Worm (Caenorhabditis elegans) whole organism, young adult: ENCODE measurements around the gene idpp-15.

Source experiments
- B0019.2 ChIP-seq: fragments of 200-800 bp; sonication (Bioruptor generic); conservative IDR thresholded peaks from 2 replicates; pipeline ENCODE4 v1.3.6; 2022; ENCODE audit warnings: missing genetic modification reagents, missing genetic modification characterization, missing compliant biosample characterization
- B0261.1 ChIP-seq: sonication (generic microtip); optimal IDR thresholded peaks from 2 replicates; lab custom pipeline; 2016; ENCODE audit warnings: mild to moderate bottlenecking, missing genetic modification characterization, moderate library complexity, missing compliant biosample characterization
- F23B12.7 ChIP-seq: sonication (generic microtip); optimal IDR thresholded peaks from 2 replicates; lab custom pipeline; 2017; ENCODE audit warnings: missing genetic modification characterization, mild to moderate bottlenecking, missing compliant biosample characterization, antibody characterized with exemption, moderate library complexity; ENCODE audit not compliant: insufficient read depth
- F37B4.10 ChIP-seq: fragments of 200-800 bp; sonication (Bioruptor generic); IDR thresholded peaks from 2 replicates; pipeline ENCODE4 v1.3.6; 2022; ENCODE audit warnings: missing genetic modification characterization, missing compliant biosample characterization
- F49E8.2 ChIP-seq: sonication (generic microtip); optimal IDR thresholded peaks from 3 replicates; lab custom pipeline; 2017; ENCODE audit warnings: missing genetic modification characterization, mild to moderate bottlenecking, missing compliant biosample characterization, antibody characterized with exemption, moderate library complexity; ENCODE audit not compliant: insufficient read depth
- K11D2.4 ChIP-seq: fragments of 200-800 bp; sonication (Bioruptor generic); IDR thresholded peaks from 2 replicates; pipeline ENCODE4 v1.3.6; 2022; ENCODE audit warnings: missing genetic modification reagents, missing genetic modification characterization, missing compliant biosample characterization
- T26A5.8 ChIP-seq: sonication (generic microtip); optimal IDR thresholded peaks from 2 replicates; lab custom pipeline; 2016; ENCODE audit warnings: missing genetic modification characterization, missing compliant biosample characterization
- Y53F4B.3 ChIP-seq: fragments of 200-800 bp; sonication (Bioruptor generic); IDR thresholded peaks from 2 replicates; pipeline ENCODE4 v1.3.6; 2022; ENCODE audit warnings: missing genetic modification reagents, missing genetic modification characterization, missing compliant biosample characterization
- aptf-3 ChIP-seq: fragments of 200-800 bp; sonication (Bioruptor generic); IDR thresholded peaks from 2 replicates; pipeline ENCODE4 v1.3.6; 2022; ENCODE audit warnings: missing genetic modification characterization, missing compliant biosample characterization
- athp-1 ChIP-seq: sonication (generic microtip); optimal IDR thresholded peaks from 2 replicates; lab custom pipeline; 2017; ENCODE audit warnings: mild to moderate bottlenecking, missing genetic modification characterization, missing compliant biosample characterization
- attf-3 ChIP-seq: fragments of 200-800 bp; sonication (Bioruptor generic); conservative IDR thresholded peaks from 2 replicates; pipeline ENCODE4 v1.3.6; 2022; ENCODE audit warnings: missing genetic modification reagents, missing genetic modification characterization, missing compliant biosample characterization
- bed-1 ChIP-seq: fragments of 200-800 bp; sonication (Bioruptor generic); IDR thresholded peaks from 2 replicates; pipeline ENCODE4 v1.3.6; 2022; ENCODE audit warnings: missing genetic modification reagents, missing genetic modification characterization, missing compliant biosample characterization
- bed-2 ChIP-seq: fragments of 200-800 bp; sonication (Bioruptor generic); IDR thresholded peaks from 2 replicates; pipeline ENCODE4 v1.3.6; 2022; ENCODE audit warnings: missing genetic modification reagents, missing genetic modification characterization, missing compliant biosample characterization
- ceh-100 ChIP-seq: fragments of 200-800 bp; sonication (Bioruptor generic); IDR thresholded peaks from 2 replicates; pipeline ENCODE4 v1.3.6; 2022; ENCODE audit warnings: missing genetic modification reagents, missing genetic modification characterization, missing compliant biosample characterization
- ceh-91 ChIP-seq: fragments of 200-800 bp; sonication (Bioruptor generic); IDR thresholded peaks from 2 replicates; pipeline ENCODE4 v1.3.6; 2022; ENCODE audit warnings: missing genetic modification reagents, missing genetic modification characterization, missing compliant biosample characterization
- die-1 ChIP-seq: sonication (generic microtip); optimal IDR thresholded peaks from 2 replicates; lab custom pipeline; 2016; ENCODE audit warnings: missing genotype, mild to moderate bottlenecking, missing genetic modification characterization, missing compliant biosample characterization
- dpl-1 ChIP-seq: fragments of 150-350 bp; optimal IDR thresholded peaks from 2 replicates; lab custom pipeline; 2014; ENCODE audit warnings: missing biosample characterization, missing genetic modification reagents, missing genetic modification characterization
- efl-1 ChIP-seq: fragments of 150-350 bp; optimal IDR thresholded peaks from 2 replicates; lab custom pipeline; 2014; ENCODE audit warnings: missing biosample characterization, missing genetic modification reagents, missing genetic modification characterization
- fkh-3 ChIP-seq: sonication (generic microtip); optimal IDR thresholded peaks from 2 replicates; lab custom pipeline; 2016; ENCODE audit warnings: mild to moderate bottlenecking, missing genetic modification characterization, missing compliant biosample characterization
- hrde-1 ChIP-seq: sonication (generic microtip); optimal IDR thresholded peaks from 2 replicates; lab custom pipeline; 2016; ENCODE audit warnings: missing genetic modification characterization, mild to moderate bottlenecking, missing compliant biosample characterization, moderate library complexity, missing genotype, missing genetic modification reagents, borderline replicate concordance
- hsf-1 ChIP-seq: fragments of 200-800 bp; sonication (Bioruptor generic); IDR thresholded peaks from 2 replicates; pipeline ENCODE4 v1.3.6; 2022; ENCODE audit warnings: missing genetic modification reagents, missing genetic modification characterization, missing compliant biosample characterization
- let-526 ChIP-seq: fragments of 200-800 bp; sonication (Bioruptor generic); IDR thresholded peaks from 2 replicates; pipeline ENCODE4 v1.3.6; 2022; ENCODE audit warnings: missing genetic modification reagents, missing genetic modification characterization, missing compliant biosample characterization
- let-607 ChIP-seq, 2 experiments: fragments of 200-800 bp in 1 of 2; sonication (Bioruptor generic) in 1 of 2; sonication (generic microtip) in 1 of 2; optimal IDR thresholded peaks; 2 replicates each; lab custom pipeline; 2016 to 2018; ENCODE audit warnings: mild to moderate bottlenecking in 2 of 2, missing compliant biosample characterization in 2 of 2, missing genetic modification characterization in 2 of 2, moderate library complexity in 2 of 2, missing genotype in 1 of 2
- lin-35 ChIP-seq, 3 experiments: fragments of 150-350 bp in 2 of 3; sonication (generic microtip) in 1 of 3; optimal IDR thresholded peaks; 2 replicates each; lab custom pipeline; 2014 to 2018; ENCODE audit warnings: missing biosample characterization in 3 of 3, missing genetic modification characterization in 3 of 3, missing genetic modification reagents in 3 of 3
- lir-1 ChIP-seq: fragments of 200-800 bp; sonication (Bioruptor generic); conservative IDR thresholded peaks from 2 replicates; pipeline ENCODE4 v1.3.6; 2022; ENCODE audit warnings: missing genetic modification reagents, missing genetic modification characterization, missing compliant biosample characterization
- madf-10 ChIP-seq: sonication (generic microtip); optimal IDR thresholded peaks from 2 replicates; lab custom pipeline; 2016; ENCODE audit warnings: mild to moderate bottlenecking, missing genetic modification characterization, missing compliant biosample characterization
- mel-28 ChIP-seq: sonication (generic microtip); optimal IDR thresholded peaks from 2 replicates; lab custom pipeline; 2016; ENCODE audit warnings: borderline replicate concordance, mild to moderate bottlenecking, missing genetic modification characterization, missing compliant biosample characterization
- nhr-120 ChIP-seq: fragments of 200-800 bp; sonication (Bioruptor generic); IDR thresholded peaks from 2 replicates; pipeline ENCODE4 v1.3.6; 2022; ENCODE audit warnings: missing genetic modification characterization, missing compliant biosample characterization
- nhr-27 ChIP-seq: fragments of 200-800 bp; sonication (Bioruptor generic); optimal IDR thresholded peaks from 2 replicates; lab custom pipeline; 2018; ENCODE audit warnings: mild to moderate bottlenecking, missing genetic modification characterization, moderate library complexity, missing compliant biosample characterization
- pbrm-1 ChIP-seq: fragments of 200-800 bp; sonication (Bioruptor generic); IDR thresholded peaks from 2 replicates; pipeline ENCODE4 v1.3.6; 2022; ENCODE audit warnings: missing genetic modification reagents, missing genetic modification characterization, missing compliant biosample characterization
- pha-4 ChIP-seq: fragments of 150-350 bp; sonication (generic microtip); optimal IDR thresholded peaks from 2 replicates; lab custom pipeline; 2014; ENCODE audit warnings: missing biosample characterization, missing genetic modification reagents, missing genetic modification characterization
- repo-1 ChIP-seq: sonication (generic microtip); optimal IDR thresholded peaks from 2 replicates; lab custom pipeline; 2017; ENCODE audit warnings: mild to moderate bottlenecking, missing genetic modification characterization, missing compliant biosample characterization
- sea-2 ChIP-seq: fragments of 200-800 bp; sonication (Bioruptor generic); IDR thresholded peaks from 2 replicates; pipeline ENCODE4 v1.3.6; 2022; ENCODE audit warnings: missing genetic modification characterization, missing compliant biosample characterization
- snpc-1.3 ChIP-seq: sonication (generic microtip); optimal IDR thresholded peaks from 2 replicates; lab custom pipeline; 2017; ENCODE audit warnings: missing genetic modification characterization, mild to moderate bottlenecking, missing compliant biosample characterization, antibody characterized with exemption, moderate library complexity, missing genotype, missing genetic modification reagents; ENCODE audit not compliant: insufficient read depth
- snpc-4 ChIP-seq, 5 experiments: fragments of 150-350 bp in 1 of 5; sonication (generic microtip) in 4 of 5; optimal IDR thresholded peaks; 2 replicates each; lab custom pipeline; 2014 to 2018; ENCODE audit warnings: missing genetic modification characterization in 5 of 5, missing biosample characterization in 3 of 5, antibody characterized with exemption in 2 of 5, mild to moderate bottlenecking in 2 of 5, missing compliant biosample characterization in 2 of 5, missing genotype in 2 of 5, moderate library complexity in 2 of 5, missing genetic modification reagents in 1 of 5
- unc-130 ChIP-seq: sonication (generic microtip); optimal IDR thresholded peaks from 2 replicates; lab custom pipeline; 2016; ENCODE audit warnings: missing genetic modification reagents, missing genetic modification characterization, missing compliant biosample characterization
- unc-62 ChIP-seq: fragments of 150-350 bp; optimal IDR thresholded peaks from 2 replicates; lab custom pipeline; 2014; ENCODE audit warnings: missing biosample characterization, missing genetic modification reagents, missing genetic modification characterization
- xnd-1 ChIP-seq: sonication (generic microtip); optimal IDR thresholded peaks from 2 replicates; lab custom pipeline; 2016; ENCODE audit warnings: missing genotype, missing genetic modification reagents, missing genetic modification characterization, missing compliant biosample characterization
- zfh-2 ChIP-seq: fragments of 200-800 bp; sonication (Bioruptor generic); conservative IDR thresholded peaks from 2 replicates; pipeline ENCODE4 v1.3.6; 2022; ENCODE audit warnings: missing genetic modification reagents, missing genetic modification characterization, missing compliant biosample characterization
- ztf-22 ChIP-seq: fragments of 200-800 bp; sonication (Bioruptor generic); optimal IDR thresholded peaks from 2 replicates; lab custom pipeline; 2018; ENCODE audit warnings: mild to moderate bottlenecking, missing genetic modification characterization, moderate library complexity, missing compliant biosample characterization
- ztf-26 ChIP-seq: sonication (generic microtip); optimal IDR thresholded peaks from 2 replicates; lab custom pipeline; 2017; ENCODE audit warnings: missing genetic modification characterization, missing compliant biosample characterization

idpp-15 gene

DNA sequence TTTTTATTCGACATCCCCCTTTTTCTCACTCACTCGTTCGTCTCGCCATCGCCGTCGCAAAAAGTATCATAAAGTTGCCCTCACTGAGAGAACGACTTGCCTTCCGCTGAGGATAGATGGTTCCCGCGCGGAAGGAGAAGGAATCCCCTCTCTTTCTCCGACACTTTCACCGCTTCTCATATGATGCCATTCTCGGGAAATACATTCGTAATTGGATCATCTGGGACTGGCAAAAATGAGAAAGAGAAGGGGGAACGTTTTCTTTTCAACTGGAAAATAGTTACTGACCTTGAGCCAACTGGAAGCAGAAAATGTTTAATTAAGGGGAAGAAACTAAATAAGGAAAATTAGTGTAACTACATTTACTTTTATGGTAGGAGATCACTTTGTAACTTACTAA lies 47.0 kb downstream of the idpp-15 start:
- TF ChIP-seq T26A5.8 (no peak), bed-1 (GFP tag; lab: Robert Waterston, UW) (no peak), repo-1 (tag; lab: Kevin White, UChicago) (no peak), B0261.1 (no peak), Y53F4B.3 (no peak), F23B12.7 (tag; lab: Kevin White, UChicago) (no peak), pbrm-1 (GFP tag; lab: Robert Waterston, UW) (no peak), xnd-1 (tag; lab: Kevin White, UChicago) (no peak), die-1 (no peak), let-607 (tag; optimal IDR thresholded peaks at IDR 0.05; lab: Kevin White, UChicago) (no peak), ztf-26 (tag; lab: Kevin White, UChicago) (no peak), hsf-1 (GFP tag; lab: Robert Waterston, UW) (no peak), F37B4.10 (GFP tag; lab: Robert Waterston, UW) (no peak), lir-1 (no peak), nhr-27 (tag; lab: Kevin White, UChicago) (no peak), hrde-1 (tag; lab: Kevin White, UChicago) (no peak), unc-62 (GFP tag; lab: Kevin White, UChicago) (no peak), nhr-120 (no peak)

DNA sequence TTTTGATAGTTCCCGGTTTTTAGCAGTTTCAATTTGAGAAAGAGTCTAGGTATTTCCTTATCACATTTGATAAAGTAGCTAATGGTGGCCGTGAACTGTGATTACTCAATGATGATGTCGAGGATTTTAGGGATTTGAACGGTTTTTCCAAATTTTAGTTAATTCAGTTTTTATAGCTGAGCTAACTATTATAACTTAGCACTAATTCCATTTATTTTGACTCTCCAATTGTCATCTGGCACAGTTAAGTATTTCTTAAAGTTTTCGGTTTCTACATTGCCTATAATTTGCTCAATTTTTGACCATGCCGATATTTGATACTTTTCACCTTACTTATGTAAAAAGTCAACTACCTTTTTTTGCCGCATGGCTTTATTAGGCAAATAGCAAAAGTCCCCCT lies 48.4 kb downstream of the idpp-15 start:
- TF ChIP-seq attf-3 (GFP tag; lab: Robert Waterston, UW): no peak
- no peak for TF ChIP-seq athp-1
- no peak for TF ChIP-seq let-526 (GFP tag; lab: Robert Waterston, UW)
- no peak for TF ChIP-seq unc-130
- TF ChIP-seq lin-35 (GFP tag; optimal IDR thresholded peaks at IDR 0.05; lab: Kevin White, UChicago): no peak
- no peak for TF ChIP-seq snpc-4 (GFP tag; optimal IDR thresholded peaks at IDR 0.05; lab: Kevin White, UChicago)
- no peak for TF ChIP-seq snpc-4 (tag; optimal IDR thresholded peaks at IDR 0.05; lab: Kevin White, UChicago)
- TF ChIP-seq B0019.2: no peak
- TF ChIP-seq madf-10: no peak
- no peak for TF ChIP-seq pha-4 (tag; lab: Kevin White, UChicago)
- no peak for TF ChIP-seq mel-28 (tag; lab: Kevin White, UChicago)
- TF ChIP-seq zfh-2 (GFP tag; lab: Robert Waterston, UW): no peak
- TF ChIP-seq efl-1: no peak
- no peak for TF ChIP-seq K11D2.4 (GFP tag; lab: Robert Waterston, UW)
- TF ChIP-seq B0261.1: no peak

DNA sequence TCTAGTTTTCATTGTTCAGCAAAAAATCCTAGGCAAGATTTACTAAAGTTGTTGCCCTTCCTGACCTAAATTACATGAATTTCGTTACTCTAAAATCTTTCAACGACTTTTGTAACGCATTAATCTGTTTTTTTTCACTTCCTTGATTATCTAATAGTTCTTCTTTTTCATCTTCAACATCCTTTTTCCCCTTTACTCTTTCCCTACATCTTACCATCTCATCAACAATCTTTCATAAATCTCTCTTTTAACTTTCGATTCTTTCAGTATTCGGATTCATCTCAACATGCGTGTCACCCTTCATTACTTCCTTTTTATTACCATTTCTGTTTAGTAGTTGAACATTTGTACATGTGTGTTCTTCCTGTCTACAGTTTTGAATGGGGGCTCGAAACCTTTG lies 49.0 kb downstream of the idpp-15 start:
- no peak for TF ChIP-seq ceh-91 (GFP tag; lab: Robert Waterston, UW)
- no peak for TF ChIP-seq ceh-100 (GFP tag; lab: Robert Waterston, UW)
- TF ChIP-seq bed-2 (GFP tag; lab: Robert Waterston, UW): no peak
- TF ChIP-seq sea-2: no peak
- TF ChIP-seq aptf-3: no peak
- no peak for TF ChIP-seq repo-1 (tag; lab: Kevin White, UChicago)
- no peak for TF ChIP-seq mel-28 (tag; lab: Kevin White, UChicago)
- TF ChIP-seq dpl-1 (GFP tag; lab: Kevin White, UChicago): no peak
- TF ChIP-seq F49E8.2 (tag; lab: Kevin White, UChicago): no peak
- TF ChIP-seq fkh-3 (tag; lab: Kevin White, UChicago): no peak
- no peak for TF ChIP-seq ztf-22 (GFP tag; lab: Kevin White, UChicago)
- TF ChIP-seq snpc-1.3 (tag; lab: Kevin White, UChicago): no peak
